Worm (Caenorhabditis elegans): Measurements from ENCODE around the gene R07B1.5.

DNA sequence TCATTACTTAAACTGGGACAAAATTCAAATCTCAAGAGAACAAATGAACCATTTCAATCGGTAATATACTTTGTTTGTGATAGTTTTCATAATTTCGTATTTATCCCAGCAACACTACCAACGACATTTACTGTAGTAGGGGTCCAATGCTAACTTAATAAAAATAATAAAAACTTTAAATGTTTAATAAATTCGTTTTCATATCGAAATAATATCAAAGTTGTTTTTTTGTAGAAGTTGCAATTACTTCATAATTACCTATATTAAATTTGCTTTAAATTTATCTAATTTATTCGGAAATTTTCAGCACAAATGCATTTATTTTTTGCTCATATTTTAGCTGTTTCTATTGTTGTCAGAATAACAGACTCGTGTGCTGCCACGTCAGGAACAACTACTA lies 3.0 kb downstream of the R07B1.5 start, which contains the start of gene R07B1.6:
- TF ChIP-seq ztf-11 (tag; optimal IDR thresholded peaks at IDR 0.05): no peak
- no peak for TF ChIP-seq M03D4.4 (tag; optimal IDR thresholded peaks at IDR 0.05)
- no peak for TF ChIP-seq elt-3 (tag; optimal IDR thresholded peaks at IDR 0.05)
- no peak for TF ChIP-seq mls-2 (tag; optimal IDR thresholded peaks at IDR 0.05)
- no peak for TF ChIP-seq nhr-237 (tag; optimal IDR thresholded peaks at IDR 0.05)
- TF ChIP-seq snpc-4 (tag; optimal IDR thresholded peaks at IDR 0.05): no peak

Data from whole organism, mixed stage, embryonic.